Worm (Caenorhabditis elegans) whole organism, mixed stage, embryonic: ENCODE results near the gene npp-24.

Source experiments
- bed-3 ChIP-seq: fragments of 200-800 bp; sonication (Bioruptor generic); optimal IDR thresholded peaks from 3 replicates; lab custom pipeline; 2018; ENCODE audit warnings: mild to moderate bottlenecking, missing genetic modification characterization, moderate library complexity, missing compliant biosample characterization
- nhr-12 ChIP-seq: fragments of 150-350 bp; optimal IDR thresholded peaks from 2 replicates; lab custom pipeline; 2014; ENCODE audit warnings: missing biosample characterization, missing genetic modification characterization
- nhr-76 ChIP-seq: sonication (generic microtip); optimal IDR thresholded peaks from 2 replicates; lab custom pipeline; 2017; ENCODE audit warnings: missing biosample characterization, missing genetic modification characterization
- snpc-4 ChIP-seq: fragments of 150-350 bp; optimal IDR thresholded peaks from 2 replicates; lab custom pipeline; 2014; ENCODE audit warnings: missing biosample characterization, missing genetic modification characterization
- unc-120 ChIP-seq: sonication (generic microtip); optimal IDR thresholded peaks from 2 replicates; lab custom pipeline; 2017; ENCODE audit warnings: missing genetic modification characterization, missing compliant biosample characterization; ENCODE audit not compliant: poor library complexity, severe bottlenecking
- unc-39 ChIP-seq: fragments of 150-350 bp; optimal IDR thresholded peaks from 2 replicates; lab custom pipeline; 2014; ENCODE audit warnings: missing biosample characterization, missing genetic modification characterization
- unc-62 ChIP-seq: fragments of 150-350 bp; optimal IDR thresholded peaks from 2 replicates; lab custom pipeline; 2014; ENCODE audit warnings: missing biosample characterization, missing genetic modification reagents, missing genetic modification characterization
- ztf-11 ChIP-seq: fragments of 150-350 bp; optimal IDR thresholded peaks from 2 replicates; lab custom pipeline; 2014; ENCODE audit warnings: missing biosample characterization, missing genetic modification characterization

DNA sequence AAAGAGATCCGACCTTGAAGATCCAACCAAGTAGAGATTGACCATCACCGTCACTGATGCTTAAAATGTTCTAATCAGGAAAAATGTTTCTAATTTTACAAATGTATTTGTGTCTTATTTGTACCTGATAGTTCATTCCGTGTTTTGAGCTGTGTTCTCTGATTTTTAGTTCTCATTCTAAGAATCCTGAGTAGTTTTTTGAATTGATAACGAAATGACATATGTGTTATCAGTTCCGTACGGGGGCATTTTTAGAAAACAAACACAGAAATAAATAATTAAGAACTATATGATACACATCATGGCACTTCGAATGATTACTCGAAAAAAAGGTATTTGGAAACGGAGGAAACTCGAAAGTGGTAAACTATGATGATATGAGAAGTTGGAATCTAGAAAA is 49.9 kb downstream of the npp-24 start:
- TF ChIP-seq unc-120 (tag; lab: Kevin White, UChicago) (no peak), snpc-4 (no peak), unc-39 (tag; lab: Kevin White, UChicago) (no peak), ztf-11 (tag; lab: Kevin White, UChicago) (no peak), nhr-12 (tag; lab: Kevin White, UChicago) (no peak), nhr-76 (tag; lab: Kevin White, UChicago) (no peak), unc-62 (GFP tag; lab: Kevin White, UChicago) (no peak), bed-3 (GFP tag; lab: Kevin White, UChicago) (no peak)
